Worm (Caenorhabditis elegans) whole organism, L2 larva: Measurements from ENCODE around the gene C16D9.9.

ENCODE experiments used
- egl-27 ChIP-seq: sonication (generic microtip); optimal IDR thresholded peaks from 3 replicates; lab custom pipeline; 2017; ENCODE audit warnings: missing biosample characterization, missing genetic modification reagents, missing genetic modification characterization
- mab-5 ChIP-seq: fragments of 150-350 bp; optimal IDR thresholded peaks from 2 replicates; lab custom pipeline; 2014; ENCODE audit warnings: missing biosample characterization, missing genetic modification characterization
- mdl-1 ChIP-seq, 2 experiments: fragments of 150-350 bp in 1 of 2; sonication (generic microtip) in 1 of 2; optimal IDR thresholded peaks; 2 replicates each; lab custom pipeline; 2017; ENCODE audit warnings: missing biosample characterization in 2 of 2, missing genetic modification characterization in 2 of 2
- nhr-11 ChIP-seq: fragments of 150-350 bp; optimal IDR thresholded peaks from 2 replicates; lab custom pipeline; 2014; ENCODE audit warnings: missing biosample characterization, missing genetic modification characterization
- nhr-25 ChIP-seq: fragments of 150-350 bp; sonication (generic microtip); optimal IDR thresholded peaks from 3 replicates; lab custom pipeline; 2014; ENCODE audit warnings: missing biosample characterization, missing genetic modification characterization
- sma-3 ChIP-seq: sonication (generic microtip); optimal IDR thresholded peaks from 2 replicates; lab custom pipeline; 2016; ENCODE audit warnings: missing genetic modification reagents, missing genetic modification characterization, missing compliant biosample characterization
- ztf-11 ChIP-seq: sonication (generic microtip); optimal IDR thresholded peaks from 2 replicates; lab custom pipeline; 2017; ENCODE audit warnings: missing biosample characterization, missing genetic modification characterization

DNA sequence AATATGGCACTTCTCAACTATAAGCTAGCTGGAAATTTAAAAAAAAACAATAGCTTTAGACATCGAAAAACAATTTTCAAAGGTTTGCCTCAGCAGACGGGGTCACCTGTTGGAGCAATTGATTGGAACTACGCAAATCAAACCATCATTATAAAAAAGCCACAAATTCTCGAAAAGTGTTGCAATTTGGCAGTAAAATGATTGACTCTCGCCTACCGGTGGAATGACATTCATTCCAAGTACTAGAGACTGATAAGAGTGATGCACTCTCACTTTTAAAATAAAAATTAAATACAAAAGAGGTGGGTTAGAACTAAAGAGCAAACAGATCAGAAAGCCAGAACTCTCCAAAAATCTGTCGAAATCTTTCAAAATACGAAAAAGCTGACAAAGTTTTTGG is 21.4 kb downstream of the C16D9.9 start:
- no peak for TF ChIP-seq ztf-11 (tag; lab: Kevin White, UChicago)
- no peak for TF ChIP-seq egl-27 (tag; lab: Kevin White, UChicago)
- no peak for TF ChIP-seq sma-3 (GFP tag; lab: Kevin White, UChicago)
- TF ChIP-seq nhr-11: no peak
- TF ChIP-seq nhr-25: no peak
- no peak for TF ChIP-seq mdl-1 (tag; optimal IDR thresholded peaks at IDR 0.05; lab: Kevin White, UChicago)
- TF ChIP-seq mab-5 (tag; lab: Kevin White, UChicago): no peak
